Worm (Caenorhabditis elegans) whole organism, L4 larva: ENCODE data around the gene xpo-1.

Experiments
- ZK546.5 ChIP-seq, 2 experiments: sonication (generic microtip); optimal IDR thresholded peaks; 2 replicates each; lab custom pipeline; 2017; ENCODE audit warnings: missing biosample characterization in 2 of 2, missing genetic modification characterization in 2 of 2
- egl-27 ChIP-seq: sonication (generic microtip); optimal IDR thresholded peaks from 3 replicates; lab custom pipeline; 2017; ENCODE audit warnings: missing biosample characterization, missing genetic modification reagents, missing genetic modification characterization
- zag-1 ChIP-seq: fragments of 150-350 bp; optimal IDR thresholded peaks from 2 replicates; lab custom pipeline; 2014; ENCODE audit warnings: missing biosample characterization, missing genetic modification characterization

DNA sequence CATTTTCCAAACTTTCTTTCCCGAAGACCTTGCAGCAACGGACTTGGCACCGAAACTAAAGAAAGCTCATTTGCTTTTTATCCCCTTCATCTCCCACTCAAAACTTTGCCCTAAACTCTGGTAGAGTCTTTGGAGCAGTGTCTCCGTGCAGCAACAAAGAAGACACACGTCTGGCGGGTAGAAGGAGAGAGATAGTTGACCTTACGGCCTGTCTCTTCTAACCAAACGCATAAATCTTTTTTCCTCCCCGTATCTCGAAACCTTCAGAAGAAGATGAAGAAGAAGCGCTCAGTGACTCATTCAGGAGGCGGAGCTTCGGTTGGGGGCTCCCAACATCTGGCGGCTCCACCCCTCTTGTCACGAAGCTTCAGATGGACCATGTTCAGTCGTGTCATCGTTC is 21.5 kb downstream of the xpo-1 start:
- no peak for TF ChIP-seq egl-27 (tag; lab: Kevin White, UChicago)
- TF ChIP-seq zag-1 = no peak
- no peak for TF ChIP-seq ZK546.5 (tag; optimal IDR thresholded peaks at IDR 0.05; lab: Kevin White, UChicago)
